Fruit fly (Drosophila melanogaster) whole organism, embryonic: ENCODE results near the gene CG16719.
A peak's percentile ranks its signal among the peaks of the same experiment; 100 is the strongest.

Source experiments
- Aef1 ChIP-seq: fragments of 200-800 bp; sonication (Bioruptor generic); IDR thresholded peaks from 3 replicates; pipeline ENCODE4 v1.3.6; 2022; ENCODE audit warnings: missing biosample characterization, missing genetic modification characterization
- CG1024 ChIP-seq: fragments of 200-800 bp; sonication (Bioruptor generic); IDR thresholded peaks from 2 replicates; pipeline ENCODE4 v1.3.6; 2022; ENCODE audit warnings: missing biosample characterization, missing genetic modification characterization
- CG11085 ChIP-seq: fragments of 200-800 bp; sonication (Bioruptor generic); IDR thresholded peaks from 2 replicates; pipeline ENCODE4 v1.3.6; 2022; ENCODE audit warnings: missing biosample characterization, missing genetic modification characterization
- CG12942 ChIP-seq: fragments of 200-800 bp; sonication (Bioruptor generic); optimal IDR thresholded peaks from 3 replicates; lab custom pipeline; 2016; ENCODE audit warnings: missing biosample characterization, missing genetic modification characterization
- CG1647 ChIP-seq: fragments of 200-800 bp; sonication (Bioruptor generic); optimal IDR thresholded peaks from 3 replicates; lab custom pipeline; 2016; ENCODE audit warnings: missing biosample characterization, missing genetic modification characterization
- CG16779 ChIP-seq: fragments of 200-800 bp; sonication (Bioruptor generic); IDR thresholded peaks from 2 replicates; pipeline ENCODE4 v1.3.6; 2022; ENCODE audit warnings: missing biosample characterization, missing genetic modification characterization
- CG1792 ChIP-seq: fragments of 200-800 bp; sonication (Bioruptor generic); optimal IDR thresholded peaks from 2 replicates; lab custom pipeline; 2016; ENCODE audit warnings: missing biosample characterization, missing genetic modification characterization
- CG18011 ChIP-seq: fragments of 200-800 bp; sonication (Bioruptor generic); optimal IDR thresholded peaks from 2 replicates; lab custom pipeline; 2017; ENCODE audit warnings: missing biosample characterization, missing genetic modification characterization, mild to moderate bottlenecking, moderate library complexity, missing genotype
- CG18764 ChIP-seq: fragments of 200-800 bp; sonication (Bioruptor generic); optimal IDR thresholded peaks from 3 replicates; lab custom pipeline; 2016; ENCODE audit warnings: missing biosample characterization, missing genetic modification characterization
- CG2889 ChIP-seq: fragments of 200-800 bp; sonication (Bioruptor generic); IDR thresholded peaks from 3 replicates; pipeline ENCODE4 v1.3.6; 2022; ENCODE audit warnings: missing biosample characterization, missing genetic modification characterization
- CG31224 ChIP-seq: fragments of 200-800 bp; sonication (Bioruptor generic); IDR thresholded peaks from 2 replicates; pipeline ENCODE4 v1.3.6; 2022; ENCODE audit warnings: missing biosample characterization, missing genetic modification characterization
- CG3838 ChIP-seq: fragments of 200-800 bp; sonication (Bioruptor generic); optimal IDR thresholded peaks from 3 replicates; lab custom pipeline; 2016; ENCODE audit warnings: missing biosample characterization, missing genetic modification characterization
- CG4854 ChIP-seq: fragments of 200-800 bp; sonication (Bioruptor generic); optimal IDR thresholded peaks from 2 replicates; lab custom pipeline; 2016; ENCODE audit warnings: missing biosample characterization, missing genetic modification characterization, inconsistent platforms
- CG6765 ChIP-seq: fragments of 200-800 bp; sonication (Bioruptor generic); optimal IDR thresholded peaks from 3 replicates; lab custom pipeline; 2017; ENCODE audit warnings: missing biosample characterization, mild to moderate bottlenecking, missing genetic modification characterization
- CG7372 ChIP-seq: fragments of 200-800 bp; sonication (Bioruptor generic); IDR thresholded peaks from 2 replicates; pipeline ENCODE4 v1.3.6; 2022; ENCODE audit warnings: missing biosample characterization, missing genetic modification characterization
- CG9876 ChIP-seq: fragments of 200-800 bp; sonication (Bioruptor generic); optimal IDR thresholded peaks from 2 replicates; lab custom pipeline; 2016; ENCODE audit warnings: missing biosample characterization, missing genetic modification characterization
- CG9932 ChIP-seq: fragments of 200-800 bp; sonication (Bioruptor generic); IDR thresholded peaks from 2 replicates; pipeline ENCODE4 v1.3.6; 2022; ENCODE audit warnings: missing biosample characterization, missing genetic modification characterization
- D19A ChIP-seq: fragments of 200-800 bp; optimal IDR thresholded peaks from 3 replicates; lab custom pipeline; 2019; ENCODE audit warnings: missing biosample characterization, mild to moderate bottlenecking, missing genetic modification characterization, moderate library complexity
- Dbx ChIP-seq: fragments of 200-800 bp; sonication (Bioruptor generic); IDR thresholded peaks from 3 replicates; pipeline ENCODE4 v1.3.6; 2022; ENCODE audit warnings: missing biosample characterization, missing genetic modification characterization
- Elba2 ChIP-seq: fragments of 200-800 bp; sonication (Bioruptor generic); optimal IDR thresholded peaks from 3 replicates; lab custom pipeline; 2016; ENCODE audit warnings: missing biosample characterization, missing genetic modification characterization
- HLH3B ChIP-seq: fragments of 200-800 bp; sonication (Bioruptor generic); IDR thresholded peaks from 2 replicates; pipeline ENCODE4 v1.3.6; 2022; ENCODE audit warnings: missing biosample characterization, missing genetic modification characterization
- Hr39 ChIP-seq: fragments of >200 bp; optimal IDR thresholded peaks from 2 replicates; lab custom pipeline; 2017
- Jarid2 ChIP-seq: fragments of 200-800 bp; sonication (Bioruptor generic); optimal IDR thresholded peaks from 3 replicates; lab custom pipeline; 2017; ENCODE audit warnings: mild to moderate bottlenecking, missing biosample characterization, missing genetic modification reagents, missing genetic modification characterization
- Lim3 ChIP-seq: fragments of 200-800 bp; sonication (Bioruptor generic); IDR thresholded peaks from 2 replicates; pipeline ENCODE4 v1.3.6; 2022; ENCODE audit warnings: missing biosample characterization, missing genetic modification characterization
- Lpt ChIP-seq: fragments of >200 bp; optimal IDR thresholded peaks from 2 replicates; lab custom pipeline; 2018; ENCODE audit warnings: missing biosample characterization, missing genetic modification characterization
- Mad ChIP-seq: fragments of 200-800 bp; sonication (Bioruptor generic); optimal IDR thresholded peaks from 2 replicates; lab custom pipeline; 2016; ENCODE audit warnings: missing biosample characterization, missing genetic modification characterization
- Max ChIP-seq: fragments of 200-800 bp; sonication (Bioruptor generic); optimal IDR thresholded peaks from 2 replicates; lab custom pipeline; 2016; ENCODE audit warnings: missing biosample characterization, mild to moderate bottlenecking, missing genetic modification characterization
- Nf-YB ChIP-seq: fragments of 200-800 bp; sonication (Bioruptor generic); optimal IDR thresholded peaks from 3 replicates; lab custom pipeline; 2019; ENCODE audit warnings: missing biosample characterization, mild to moderate bottlenecking, missing genetic modification characterization, moderate library complexity
- Pdp1 ChIP-seq, 2 experiments: fragments of 200-800 bp; sonication (Bioruptor generic); optimal IDR thresholded peaks; 3 replicates each; lab custom pipeline; 2016; ENCODE audit warnings: missing biosample characterization in 2 of 2, missing genetic modification characterization in 2 of 2, mild to moderate bottlenecking in 1 of 2, moderate library complexity in 1 of 2
- Xrp1 ChIP-seq: fragments of 200-800 bp; sonication (Bioruptor generic); IDR thresholded peaks from 2 replicates; pipeline ENCODE4 v1.3.6; 2022; ENCODE audit warnings: missing biosample characterization, missing genetic modification characterization
- YL-1 ChIP-seq: fragments of 200-800 bp; sonication (Bioruptor generic); optimal IDR thresholded peaks from 3 replicates; lab custom pipeline; 2017; ENCODE audit warnings: missing biosample characterization, mild to moderate bottlenecking, missing genetic modification characterization
- abd-A ChIP-seq: fragments of 200-800 bp; sonication (Bioruptor generic); optimal IDR thresholded peaks from 3 replicates; lab custom pipeline; 2019; ENCODE audit warnings: missing biosample characterization, mild to moderate bottlenecking, missing genetic modification characterization, moderate library complexity
- ac ChIP-seq: fragments of 200-800 bp; sonication (Bioruptor generic); optimal IDR thresholded peaks from 3 replicates; lab custom pipeline; 2017; ENCODE audit warnings: missing biosample characterization, mild to moderate bottlenecking, missing genetic modification characterization
- ase ChIP-seq: fragments of 200-800 bp; sonication (Bioruptor generic); IDR thresholded peaks from 3 replicates; pipeline ENCODE4 v1.3.6; 2022; ENCODE audit warnings: missing biosample characterization, missing genetic modification characterization
- cg ChIP-seq: fragments of 200-800 bp; sonication (Bioruptor generic); optimal IDR thresholded peaks from 3 replicates; lab custom pipeline; 2019; ENCODE audit warnings: missing biosample characterization, mild to moderate bottlenecking, missing genetic modification characterization, moderate library complexity
- ci ChIP-seq: fragments of 200-800 bp; sonication (Bioruptor generic); IDR thresholded peaks from 3 replicates; pipeline ENCODE4 v1.3.6; 2022; ENCODE audit warnings: missing biosample characterization, missing genetic modification characterization
- crp ChIP-seq, 2 experiments: fragments of 200-800 bp; sonication (Bioruptor generic); optimal IDR thresholded peaks; 2 replicates in 1 of 2; 3 replicates in 1 of 2; lab custom pipeline; 2017; ENCODE audit warnings: missing biosample characterization in 2 of 2, missing genetic modification characterization in 2 of 2, mild to moderate bottlenecking in 1 of 2, moderate library complexity in 1 of 2
- dmrt11E ChIP-seq: fragments of 200-800 bp; sonication (Bioruptor generic); optimal IDR thresholded peaks from 3 replicates; lab custom pipeline; 2018; ENCODE audit warnings: missing biosample characterization, mild to moderate bottlenecking, missing genetic modification characterization, moderate library complexity
- dpn ChIP-seq, 2 experiments: fragments of 200-800 bp; sonication (Bioruptor generic); optimal IDR thresholded peaks; 3 replicates each; lab custom pipeline; 2016; ENCODE audit warnings: missing biosample characterization in 2 of 2, missing genetic modification characterization in 2 of 2
- ewg ChIP-seq: fragments of 200-800 bp; sonication (Bioruptor generic); optimal IDR thresholded peaks from 3 replicates; lab custom pipeline; 2017; ENCODE audit warnings: mild to moderate bottlenecking, missing biosample characterization, missing genetic modification reagents, missing genetic modification characterization
- fru ChIP-seq: fragments of >200 bp; optimal IDR thresholded peaks from 2 replicates; lab custom pipeline; 2017
- gfzf ChIP-seq: fragments of 200-800 bp; sonication (Bioruptor generic); optimal IDR thresholded peaks from 2 replicates; lab custom pipeline; 2016; ENCODE audit warnings: missing biosample characterization, mild to moderate bottlenecking, missing genetic modification characterization, moderate library complexity
- pzg ChIP-seq: fragments of 200-800 bp; sonication (Bioruptor generic); optimal IDR thresholded peaks from 3 replicates; lab custom pipeline; 2018; ENCODE audit warnings: missing biosample characterization, mild to moderate bottlenecking, missing genetic modification characterization, moderate library complexity
- row ChIP-seq: fragments of 200-800 bp; sonication (Bioruptor generic); IDR thresholded peaks from 3 replicates; pipeline ENCODE4 v1.3.6; 2022; ENCODE audit warnings: missing biosample characterization, missing genetic modification characterization
- sens-2 ChIP-seq: fragments of 200-800 bp; sonication (Bioruptor generic); IDR thresholded peaks from 2 replicates; pipeline ENCODE4 v1.3.6; 2022; ENCODE audit warnings: missing biosample characterization, missing genetic modification characterization
- tin ChIP-seq: fragments of 200-800 bp; sonication (Bioruptor generic); optimal IDR thresholded peaks from 3 replicates; lab custom pipeline; 2016; ENCODE audit warnings: missing biosample characterization, missing genetic modification characterization
- vnd ChIP-seq: fragments of 200-800 bp; sonication (Bioruptor generic); IDR thresholded peaks from 3 replicates; pipeline ENCODE4 v1.3.6; 2022; ENCODE audit warnings: missing biosample characterization, missing genetic modification characterization; ENCODE audit not compliant: partially characterized antibody
- zen ChIP-seq: fragments of 200-800 bp; sonication (Bioruptor generic); optimal IDR thresholded peaks from 3 replicates; lab custom pipeline; 2018; ENCODE audit warnings: missing biosample characterization, mild to moderate bottlenecking, missing genetic modification characterization, moderate library complexity

The CG16719 gene

DNA sequence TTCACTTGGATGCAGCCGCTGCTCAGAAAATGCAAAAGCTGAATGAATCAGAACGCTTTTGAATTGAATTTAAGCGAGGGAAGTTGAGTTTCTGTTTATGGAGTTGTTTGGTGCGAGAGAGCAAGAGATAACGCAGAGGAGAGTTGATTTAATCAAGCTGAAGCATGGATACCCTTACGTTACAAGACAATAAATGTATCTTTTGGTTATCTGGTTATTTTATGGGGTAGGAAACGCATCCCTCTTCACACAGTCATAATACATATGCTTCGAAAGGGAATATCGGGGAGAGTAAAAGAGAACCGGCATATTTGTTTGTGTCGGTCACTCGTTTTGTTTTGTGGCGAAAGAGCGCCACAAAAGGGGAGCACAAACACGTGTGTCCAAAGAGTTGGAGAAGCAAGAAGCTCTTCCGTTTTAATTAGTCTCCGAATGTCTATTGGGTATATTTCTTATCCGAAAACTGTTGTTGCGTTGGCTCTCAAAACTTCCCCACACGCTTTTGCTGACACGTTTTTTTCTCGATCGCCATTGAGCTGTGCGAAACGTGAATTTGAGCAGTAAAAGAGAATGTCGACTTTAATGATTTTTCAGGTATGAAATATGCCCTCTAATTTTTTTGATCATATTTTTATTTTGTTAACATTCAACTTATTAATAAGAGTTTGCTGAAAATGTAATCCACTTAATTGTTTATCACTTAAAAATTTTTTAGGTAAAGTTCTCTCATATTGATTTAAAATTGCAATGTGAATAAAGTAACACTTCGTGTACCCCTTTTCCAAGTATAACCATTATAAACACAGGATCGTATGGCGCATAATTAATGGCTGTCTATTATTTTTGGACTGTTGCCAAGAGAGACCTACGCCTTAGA is 11.9 kb downstream of the CG16719 start, which contains the start of gene Prps (continued):
- TF ChIP-seq Hr39 (lab: Kevin White, UChicago) (no peak), HLH3B (GFP tag; lab: Robert Waterston, UW) (peak; percentile 87), CG31224 (GFP tag; lab: Robert Waterston, UW) (peak; percentile 72), CG1024 (GFP tag; lab: Robert Waterston, UW) (peak; percentile 74; the same call in 1 of the 2 replicates), dpn (GFP tag; optimal IDR thresholded peaks at IDR 0.05; lab: Kevin White, UChicago) (peak; percentile 78 to 83), Lpt (GFP tag; lab: Kevin White, UChicago) (no peak), Lim3 (GFP tag; lab: Robert Waterston, UW) (no peak), Xrp1 (GFP tag; lab: Robert Waterston, UW) (peak; percentile 84), zen (tag; lab: Kevin White, UChicago) (no peak), cg (GFP tag; lab: Kevin White, UChicago) (peak; percentile 53), CG9932 (peak; percentile 83), tin (GFP tag; lab: Kevin White, UChicago) (peak; percentile 84), abd-A (tag; lab: Kevin White, UChicago) (peak; percentile 88), CG1647 (peak; percentile 79), Mad (GFP tag; lab: Kevin White, UChicago) (peak; percentile 24), Max (GFP tag; lab: Kevin White, UChicago) (peak; percentile 68), fru (no peak), ac (no peak), CG1792 (GFP tag; lab: Kevin White, UChicago) (peak; percentile 52), dmrt11E (tag; lab: Kevin White, UChicago) (no peak), Elba2 (GFP tag; lab: Kevin White, UChicago) (no peak)
- TF ChIP-seq, all 482 proteins: peak for 365

DNA sequence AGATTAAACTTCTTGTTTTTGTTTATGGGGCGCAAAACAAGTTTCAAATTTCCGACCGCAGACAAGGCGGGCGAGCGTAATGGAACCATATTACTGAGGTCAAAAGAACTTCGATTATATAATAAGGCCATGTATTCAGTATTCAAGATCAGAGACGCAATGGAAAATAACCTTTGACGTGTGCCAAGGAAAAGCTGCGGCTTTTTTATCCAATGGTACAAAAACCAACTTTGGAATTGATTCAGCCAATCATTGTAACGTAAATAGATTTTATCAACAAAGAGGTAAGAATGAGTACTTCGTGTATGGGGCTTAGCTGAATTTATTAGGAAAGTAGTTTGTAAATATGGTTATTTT is 12.5 kb downstream of the CG16719 start:
- TF ChIP-seq CG7372 (GFP tag; lab: Robert Waterston, UW) (0 out of 2 replicates have a peak, but pooled peaks have one; percentile 33), crp (GFP tag; optimal IDR thresholded peaks at IDR 0.05; lab: Kevin White, UChicago) (no peak), ci (GFP tag; lab: Robert Waterston, UW) (no peak), CG3838 (GFP tag; lab: Kevin White, UChicago) (no peak), CG18011 (no peak), CG18764 (no peak), Pdp1 (GFP tag; optimal IDR thresholded peaks at IDR 0.05; lab: Kevin White, UChicago) (peak in 1 of 2 experiments; percentile 94), Nf-YB (GFP tag; lab: Kevin White, UChicago) (peak; percentile 56), CG11085 (GFP tag; lab: Robert Waterston, UW) (no peak)

DNA sequence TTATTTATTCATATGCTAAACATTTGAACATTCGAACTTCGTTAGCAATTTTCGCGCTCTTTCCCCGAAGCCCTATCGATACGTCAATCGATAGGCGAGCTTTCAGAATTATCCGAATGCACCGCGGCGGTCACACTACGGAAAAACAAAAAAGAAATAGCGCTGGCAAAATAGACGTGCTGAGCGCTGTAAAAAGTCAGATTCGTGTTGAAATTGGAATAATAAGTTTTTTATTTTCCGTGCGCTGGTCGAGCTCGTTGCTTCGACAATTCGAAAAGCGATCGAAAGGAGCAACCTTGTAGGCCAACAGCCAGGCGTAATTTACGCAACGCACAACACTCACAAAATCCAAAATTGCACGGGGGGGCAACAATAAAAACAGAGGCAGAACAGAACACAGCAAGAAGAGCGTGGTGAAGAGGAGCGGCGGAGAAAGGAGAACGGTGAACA is 13.2 kb downstream of the CG16719 start, which contains the start of gene Ubc4:
Ubc4 (plus strand) TSS at position 144 of the 450 bp plus-strand sequence.
- TF ChIP-seq Aef1 (GFP tag; lab: Robert Waterston, UW) (0 out of 3 replicates have a peak, but pooled peaks have one; percentile 23), YL-1 (GFP tag; lab: Kevin White, UChicago) (peak; percentile 65), Dbx (GFP tag; lab: Robert Waterston, UW) (peak; percentile 10; the same call in 1 of the 3 replicates), sens-2 (GFP tag; lab: Robert Waterston, UW) (no peak), CG2889 (GFP tag; lab: Robert Waterston, UW) (no peak), ci (GFP tag; lab: Robert Waterston, UW) (peak; percentile 21; the same call in 1 of the 3 replicates), Jarid2 (GFP tag; lab: Kevin White, UChicago) (peak; percentile 11), gfzf (GFP tag; lab: Kevin White, UChicago) (peak; percentile 82), D19A (tag; lab: Kevin White, UChicago) (no peak), CG7372 (GFP tag; lab: Robert Waterston, UW) (no peak), CG12942 (GFP tag; lab: Kevin White, UChicago) (no peak), CG6765 (GFP tag; lab: Kevin White, UChicago) (no peak), pzg (peak; percentile 92), ase (GFP tag; lab: Robert Waterston, UW) (no peak), CG4854 (no peak), CG9876 (GFP tag; lab: Kevin White, UChicago) (no peak), vnd (peak; percentile 71), ewg (GFP tag; lab: Kevin White, UChicago) (no peak), row (peak; percentile 66), CG16779 (GFP tag; lab: Robert Waterston, UW) (no peak)
